Worm (Caenorhabditis elegans) whole organism, L1 larva: Measurements from ENCODE around the gene C16A3.5.

Experiments used
- ama-1 ChIP-seq: fragments of 150-350 bp; optimal IDR thresholded peaks from 2 replicates; lab custom pipeline; 2014
- blmp-1 ChIP-seq: fragments of 150-350 bp; optimal IDR thresholded peaks from 2 replicates; lab custom pipeline; 2014; ENCODE audit warnings: missing biosample characterization, missing genetic modification characterization
- dpl-1 ChIP-seq, 3 experiments: fragments of 150-350 bp in 2 of 3; sonication (generic microtip) in 1 of 3; optimal IDR thresholded peaks; 2 replicates each; lab custom pipeline; 2014 to 2017; ENCODE audit warnings: missing biosample characterization in 3 of 3, missing genetic modification characterization in 3 of 3, missing genetic modification reagents in 3 of 3
- efl-3 ChIP-seq: fragments of 200-800 bp; sonication (Bioruptor generic); optimal IDR thresholded peaks from 2 replicates; lab custom pipeline; 2018; ENCODE audit warnings: mild to moderate bottlenecking, missing genetic modification characterization, missing compliant biosample characterization
- lsy-2 ChIP-seq, 2 experiments: fragments of 150-350 bp; optimal IDR thresholded peaks; 2 replicates each; lab custom pipeline; 2014; ENCODE audit warnings: missing biosample characterization in 2 of 2, missing genetic modification characterization in 2 of 2
- nhr-12 ChIP-seq: sonication (generic microtip); optimal IDR thresholded peaks from 2 replicates; lab custom pipeline; 2017; ENCODE audit warnings: missing biosample characterization, missing genetic modification characterization
- nhr-28 ChIP-seq: fragments of 150-350 bp; optimal IDR thresholded peaks from 2 replicates; lab custom pipeline; 2014; ENCODE audit warnings: missing biosample characterization, missing genetic modification characterization
- nhr-77 ChIP-seq: fragments of 150-350 bp; optimal IDR thresholded peaks from 2 replicates; lab custom pipeline; 2014; ENCODE audit warnings: missing biosample characterization, missing genetic modification characterization
- nhr-90 ChIP-seq: sonication (generic microtip); optimal IDR thresholded peaks from 2 replicates; lab custom pipeline; 2016; ENCODE audit warnings: mild to moderate bottlenecking, missing genetic modification characterization, missing compliant biosample characterization; ENCODE audit not compliant: poor library complexity
- snpc-4 ChIP-seq: fragments of 150-350 bp; optimal IDR thresholded peaks from 2 replicates; lab custom pipeline; 2014; ENCODE audit warnings: missing biosample characterization, missing genetic modification characterization
- sptf-1 ChIP-seq: fragments of 150-350 bp; optimal IDR thresholded peaks from 2 replicates; lab custom pipeline; 2014; ENCODE audit warnings: missing biosample characterization, missing genetic modification characterization
- swsn-7 ChIP-seq: sonication (generic microtip); optimal IDR thresholded peaks from 2 replicates; lab custom pipeline; 2016; ENCODE audit warnings: missing genetic modification characterization, missing compliant biosample characterization
- zag-1 ChIP-seq: fragments of 150-350 bp; optimal IDR thresholded peaks from 2 replicates; lab custom pipeline; 2014; ENCODE audit warnings: missing biosample characterization, missing genetic modification characterization
- ztf-11 ChIP-seq, 2 experiments: sonication (generic microtip); optimal IDR thresholded peaks; 2 replicates each; lab custom pipeline; 2016 to 2017; ENCODE audit warnings: missing genetic modification characterization in 2 of 2, missing biosample characterization in 1 of 2, missing compliant biosample characterization in 1 of 2

DNA sequence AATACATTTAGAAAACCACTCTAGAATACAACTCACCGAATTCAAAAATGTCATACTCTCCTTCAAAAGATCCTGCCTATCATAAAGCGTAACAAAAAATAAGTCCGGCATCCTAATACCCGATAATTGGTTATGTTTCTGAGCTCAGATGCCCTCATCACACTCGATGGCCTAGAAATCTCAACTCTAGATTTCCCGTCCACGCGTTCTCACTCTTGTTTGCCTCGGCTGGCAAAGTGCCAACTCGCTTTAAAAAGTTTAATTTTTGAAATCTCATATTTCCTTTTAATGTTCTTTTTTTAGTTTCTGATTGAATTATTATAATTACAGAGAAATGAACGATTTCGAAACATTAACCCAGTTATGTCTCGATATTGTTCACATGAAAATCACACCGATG lies 12.9 kb upstream of the C16A3.5 start, which contains the start of the genes C56G2.15 and thoc-2:
- TF ChIP-seq nhr-12 (tag; lab: Kevin White, UChicago) (no peak), nhr-90 (tag; lab: Kevin White, UChicago) (no peak), nhr-77 (no peak), ama-1 (lab: Kevin White, UChicago) (no peak), swsn-7 (tag; lab: Kevin White, UChicago) (no peak), blmp-1 (tag; lab: Kevin White, UChicago) (peak; percentile 18), zag-1 (tag; lab: Kevin White, UChicago) (no peak), dpl-1 (GFP tag; optimal IDR thresholded peaks at IDR 0.05; lab: Kevin White, UChicago) (no peak), efl-3 (no peak), ztf-11 (tag; optimal IDR thresholded peaks at IDR 0.05; lab: Kevin White, UChicago) (no peak), nhr-28 (tag; lab: Kevin White, UChicago) (no peak), snpc-4 (tag; lab: Kevin White, UChicago) (no peak), sptf-1 (tag; lab: Kevin White, UChicago) (no peak), lsy-2 (tag; optimal IDR thresholded peaks at IDR 0.05; lab: Kevin White, UChicago) (peak; percentile 18 to 37)
